Worm (Caenorhabditis elegans) whole organism, late embryonic: ENCODE data around the gene alg-2.

Source experiments
- C08G9.2 ChIP-seq: sonication (generic microtip); optimal IDR thresholded peaks from 2 replicates; lab custom pipeline; 2016; ENCODE audit warnings: mild to moderate bottlenecking, missing genetic modification characterization, moderate library complexity, missing compliant biosample characterization
- C38D4.7 ChIP-seq: fragments of 200-800 bp; sonication (Bioruptor generic); optimal IDR thresholded peaks from 2 replicates; lab custom pipeline; 2018; ENCODE audit warnings: mild to moderate bottlenecking, missing genetic modification characterization, moderate library complexity, missing compliant biosample characterization
- K02D7.2 ChIP-seq: sonication (generic microtip); optimal IDR thresholded peaks from 2 replicates; lab custom pipeline; 2017; ENCODE audit warnings: mild to moderate bottlenecking, missing genetic modification characterization, missing compliant biosample characterization
- T23F11.4 ChIP-seq: fragments of 200-800 bp; sonication (Bioruptor generic); optimal IDR thresholded peaks from 2 replicates; lab custom pipeline; 2018; ENCODE audit warnings: mild to moderate bottlenecking, missing genetic modification characterization, missing compliant biosample characterization
- ahr-1 ChIP-seq: sonication (generic microtip); optimal IDR thresholded peaks from 2 replicates; lab custom pipeline; 2016; ENCODE audit warnings: missing genetic modification characterization, missing compliant biosample characterization
- ceh-14 ChIP-seq: sonication (generic microtip); optimal IDR thresholded peaks from 2 replicates; lab custom pipeline; 2016; ENCODE audit warnings: missing genotype, missing genetic modification characterization, missing compliant biosample characterization
- ceh-18 ChIP-seq: sonication (generic microtip); optimal IDR thresholded peaks from 2 replicates; lab custom pipeline; 2016; ENCODE audit warnings: missing genetic modification characterization, missing compliant biosample characterization
- ceh-19 ChIP-seq: fragments of 200-800 bp; sonication (Bioruptor generic); optimal IDR thresholded peaks from 2 replicates; lab custom pipeline; 2018; ENCODE audit warnings: mild to moderate bottlenecking, missing genetic modification characterization, missing compliant biosample characterization
- ceh-2 ChIP-seq: sonication (generic microtip); optimal IDR thresholded peaks from 2 replicates; lab custom pipeline; 2016; ENCODE audit warnings: missing genotype, missing genetic modification characterization, missing compliant biosample characterization
- ceh-22 ChIP-seq: sonication (generic microtip); optimal IDR thresholded peaks from 2 replicates; lab custom pipeline; 2017; ENCODE audit warnings: missing biosample characterization, missing genetic modification characterization
- ceh-24 ChIP-seq: sonication (generic microtip); optimal IDR thresholded peaks from 2 replicates; lab custom pipeline; 2016; ENCODE audit warnings: mild to moderate bottlenecking, missing genetic modification characterization, missing compliant biosample characterization
- ceh-31 ChIP-seq: sonication (generic microtip); optimal IDR thresholded peaks from 2 replicates; lab custom pipeline; 2016; ENCODE audit warnings: missing genetic modification characterization, missing compliant biosample characterization
- ceh-34 ChIP-seq: sonication (generic microtip); optimal IDR thresholded peaks from 2 replicates; lab custom pipeline; 2016; ENCODE audit warnings: mild to moderate bottlenecking, missing genetic modification characterization, missing compliant biosample characterization
- ceh-48 ChIP-seq: sonication (generic microtip); optimal IDR thresholded peaks from 2 replicates; lab custom pipeline; 2016; ENCODE audit warnings: missing genetic modification characterization, inconsistent platforms, missing compliant biosample characterization
- che-1 ChIP-seq: sonication (generic microtip); optimal IDR thresholded peaks from 2 replicates; lab custom pipeline; 2016; ENCODE audit warnings: mild to moderate bottlenecking, missing genetic modification characterization, missing compliant biosample characterization
- dmd-4 ChIP-seq: sonication (generic microtip); optimal IDR thresholded peaks from 2 replicates; lab custom pipeline; 2016; ENCODE audit warnings: borderline replicate concordance, missing genetic modification characterization, missing compliant biosample characterization
- elt-2 ChIP-seq: sonication (generic microtip); optimal IDR thresholded peaks from 2 replicates; lab custom pipeline; 2016; ENCODE audit warnings: missing genetic modification reagents, missing genetic modification characterization, missing compliant biosample characterization
- ets-4 ChIP-seq: sonication (generic microtip); optimal IDR thresholded peaks from 2 replicates; lab custom pipeline; 2016; ENCODE audit warnings: missing genetic modification characterization, missing compliant biosample characterization
- fkh-6 ChIP-seq: sonication (generic microtip); optimal IDR thresholded peaks from 2 replicates; lab custom pipeline; 2016; ENCODE audit warnings: missing genetic modification characterization, missing compliant biosample characterization
- gmeb-2 ChIP-seq: sonication (generic microtip); optimal IDR thresholded peaks from 2 replicates; lab custom pipeline; 2016; ENCODE audit warnings: missing genetic modification characterization, inconsistent platforms, missing compliant biosample characterization
- hlh-15 ChIP-seq: sonication (generic microtip); optimal IDR thresholded peaks from 2 replicates; lab custom pipeline; 2016; ENCODE audit warnings: missing genetic modification characterization, missing compliant biosample characterization
- lin-11 ChIP-seq: fragments of 200-800 bp; sonication (Bioruptor generic); optimal IDR thresholded peaks from 2 replicates; lab custom pipeline; 2018; ENCODE audit warnings: mild to moderate bottlenecking, missing genetic modification characterization, missing compliant biosample characterization
- madf-2 ChIP-seq: sonication (generic microtip); optimal IDR thresholded peaks from 2 replicates; lab custom pipeline; 2017; ENCODE audit warnings: missing genetic modification characterization, missing compliant biosample characterization
- nhr-11 ChIP-seq: fragments of 150-350 bp; optimal IDR thresholded peaks from 2 replicates; lab custom pipeline; 2014; ENCODE audit warnings: missing biosample characterization, missing genetic modification characterization
- pha-2 ChIP-seq: sonication (generic microtip); optimal IDR thresholded peaks from 2 replicates; lab custom pipeline; 2017; ENCODE audit warnings: mild to moderate bottlenecking, missing genetic modification characterization, missing compliant biosample characterization
- ref-2 ChIP-seq: sonication (generic microtip); optimal IDR thresholded peaks from 2 replicates; lab custom pipeline; 2016; ENCODE audit warnings: missing genetic modification characterization, missing compliant biosample characterization
- sdc-2 ChIP-seq: sonication (generic microtip); optimal IDR thresholded peaks from 2 replicates; lab custom pipeline; 2016; ENCODE audit warnings: missing genotype, missing genetic modification characterization, missing compliant biosample characterization
- sox-4 ChIP-seq: sonication (generic microtip); optimal IDR thresholded peaks from 2 replicates; lab custom pipeline; 2017; ENCODE audit warnings: mild to moderate bottlenecking, missing genetic modification characterization, inconsistent platforms, missing compliant biosample characterization
- syd-9 ChIP-seq: sonication (generic microtip); optimal IDR thresholded peaks from 2 replicates; lab custom pipeline; 2016; ENCODE audit warnings: mild to moderate bottlenecking, missing genetic modification characterization, moderate library complexity, missing compliant biosample characterization
- tbx-7 ChIP-seq: sonication (generic microtip); optimal IDR thresholded peaks from 2 replicates; lab custom pipeline; 2016; ENCODE audit warnings: missing genotype, missing genetic modification characterization, missing compliant biosample characterization
- ttx-3 ChIP-seq: sonication (generic microtip); optimal IDR thresholded peaks from 2 replicates; lab custom pipeline; 2016; ENCODE audit warnings: missing genetic modification reagents, missing genetic modification characterization, missing compliant biosample characterization
- unc-3 ChIP-seq, 2 experiments: fragments of 200-800 bp in 1 of 2; sonication (Bioruptor generic) in 1 of 2; sonication (generic microtip) in 1 of 2; conservative IDR thresholded peaks in 1 of 2; optimal IDR thresholded peaks in 1 of 2; 2 replicates each; pipeline versions ENCODE4 v1.3.6 to Lab custom; 2016 to 2022; ENCODE audit warnings: missing compliant biosample characterization in 2 of 2, missing genetic modification characterization in 2 of 2, missing genetic modification reagents in 1 of 2
- unc-42 ChIP-seq: sonication (generic microtip); optimal IDR thresholded peaks from 2 replicates; lab custom pipeline; 2016; ENCODE audit warnings: missing genotype, missing genetic modification characterization, missing compliant biosample characterization
- unc-55 ChIP-seq: sonication (generic microtip); optimal IDR thresholded peaks from 2 replicates; lab custom pipeline; 2017; ENCODE audit warnings: missing biosample characterization, missing genetic modification reagents, missing genetic modification characterization
- ztf-16 ChIP-seq: sonication (generic microtip); optimal IDR thresholded peaks from 2 replicates; lab custom pipeline; 2017; ENCODE audit warnings: missing genetic modification characterization, missing compliant biosample characterization

alg-2 gene

ce11 chrII:872993-873787 is at the start of gene alg-2:
Gene alg-2, plus strand, starts transcription at chrII:873212.
- no peak for TF ChIP-seq C38D4.7 (GFP tag; lab: Kevin White, UChicago)
- peak; percentile 52 for TF ChIP-seq ref-2 (tag; lab: Kevin White, UChicago)
- no peak for TF ChIP-seq ttx-3 (tag; lab: Kevin White, UChicago)
- no peak for TF ChIP-seq pha-2 (tag; lab: Kevin White, UChicago)
- TF ChIP-seq che-1 (tag; lab: Kevin White, UChicago): peak; percentile 26
- TF ChIP-seq unc-42: peak; percentile 91
- TF ChIP-seq dmd-4 (tag; lab: Kevin White, UChicago): no peak
- peak; percentile 28 for TF ChIP-seq unc-55 (GFP tag; lab: Kevin White, UChicago)
- no peak for TF ChIP-seq madf-2 (tag; lab: Kevin White, UChicago)
- peak; percentile 48; the same call in 1 of the 2 replicates for TF ChIP-seq unc-3 (GFP tag; conservative IDR thresholded peaks at IDR 0.05; lab: Robert Waterston, UW)
- peak; percentile 82 for TF ChIP-seq unc-3 (tag; optimal IDR thresholded peaks at IDR 0.05; lab: Kevin White, UChicago)
- TF ChIP-seq ceh-31 (tag; lab: Kevin White, UChicago): peak; percentile 1
- peak; percentile 53 for TF ChIP-seq elt-2 (tag; lab: Kevin White, UChicago)
- TF ChIP-seq K02D7.2: peak; percentile 27
- TF ChIP-seq ets-4 (tag; lab: Kevin White, UChicago): peak; percentile 15
- peak; percentile 67 for TF ChIP-seq ceh-48 (tag; lab: Kevin White, UChicago)
- peak; percentile 7 for TF ChIP-seq ceh-14
- TF ChIP-seq, all 69 proteins: peak for 11

ce11 chrII:823529-823928 is 49.5 kb upstream of the alg-2 start, which contains the start of gene F46F5.10:
Gene F46F5.10, plus strand, starts transcription at chrII:823829.
- TF ChIP-seq che-1 (tag; lab: Kevin White, UChicago) (no peak), ahr-1 (tag; lab: Kevin White, UChicago) (no peak), ceh-22 (no peak), ttx-3 (tag; lab: Kevin White, UChicago) (no peak), fkh-6 (tag; lab: Kevin White, UChicago) (no peak), tbx-7 (tag; lab: Kevin White, UChicago) (no peak), nhr-11 (tag; lab: Kevin White, UChicago) (no peak), ceh-19 (GFP tag; lab: Kevin White, UChicago) (no peak), syd-9 (tag; lab: Kevin White, UChicago) (no peak)

- TF ChIP-seq ceh-24 (tag; lab: Kevin White, UChicago) (no peak), lin-11 (tag; lab: Kevin White, UChicago) (no peak), T23F11.4 (GFP tag; lab: Kevin White, UChicago) (no peak)
Observed at ce11 chrII:825521-825920, 47.5 kb upstream of the alg-2 start, which contains the start of gene F28A10.1. Gene F28A10.1, plus strand, starts transcription at chrII:825821.

- no peak for TF ChIP-seq ceh-18 (tag; lab: Kevin White, UChicago)
- no peak for TF ChIP-seq ceh-14
- TF ChIP-seq ceh-34: no peak
- no peak for TF ChIP-seq ztf-16 (tag; lab: Kevin White, UChicago)
- TF ChIP-seq ceh-2: no peak
- no peak for TF ChIP-seq fkh-6 (tag; lab: Kevin White, UChicago)
- TF ChIP-seq ttx-3 (tag; lab: Kevin White, UChicago): no peak
- TF ChIP-seq C08G9.2: no peak
- no peak for TF ChIP-seq pha-2 (tag; lab: Kevin White, UChicago)
- no peak for TF ChIP-seq ceh-22
- no peak for TF ChIP-seq gmeb-2 (tag; lab: Kevin White, UChicago)
- no peak for TF ChIP-seq T23F11.4 (GFP tag; lab: Kevin White, UChicago)
- no peak for TF ChIP-seq hlh-15 (tag; lab: Kevin White, UChicago)
- no peak for TF ChIP-seq C38D4.7 (GFP tag; lab: Kevin White, UChicago)
- TF ChIP-seq sox-4 (tag; lab: Kevin White, UChicago): no peak
- TF ChIP-seq syd-9 (tag; lab: Kevin White, UChicago): no peak
- TF ChIP-seq sdc-2 (tag; lab: Kevin White, UChicago): no peak
- no peak for TF ChIP-seq ceh-31 (tag; lab: Kevin White, UChicago)
- TF ChIP-seq, all 69 proteins: peak for 0
Observed at ce11 chrII:838414-838813, 34.6 kb upstream of the alg-2 start, which contains the start of gene F28A10.8. Gene F28A10.8, minus strand, starts transcription at chrII:838514.
